Worm (Caenorhabditis elegans): ENCODE data around the gene srj-13.
A peak's percentile ranks its signal among the peaks of the same experiment; 100 is the strongest.

The srj-13 gene

DNA sequence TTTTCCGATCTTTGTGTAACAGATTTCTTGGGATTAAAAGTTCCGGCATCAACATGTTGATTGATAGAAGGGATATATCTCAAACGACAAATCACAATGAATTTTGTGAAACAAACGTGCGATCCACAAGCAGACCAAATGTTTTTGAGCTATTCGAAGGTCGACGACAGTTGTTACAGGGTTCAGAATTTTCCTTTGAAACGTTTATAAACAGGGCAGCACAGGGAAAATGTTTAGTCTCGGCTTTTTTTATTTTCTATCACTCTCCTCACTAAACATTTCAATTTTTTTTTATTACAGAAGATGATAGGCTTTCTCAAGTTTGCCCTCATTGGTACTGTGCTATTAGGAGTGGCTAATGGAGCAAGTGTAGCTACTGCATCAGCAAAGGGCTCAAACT, 37.5 kb upstream of the srj-13 start, which contains the start of gene exc-13:
Gene exc-13, plus strand, starts transcription at position 301 of the 400 bp plus-strand sequence.
- TF ChIP-seq lin-39 (tag; optimal IDR thresholded peaks at IDR 0.05) (no peak), php-3 (GFP tag; IDR thresholded peaks at IDR 0.05) (no peak), gei-8 (GFP tag; optimal IDR thresholded peaks at IDR 0.05) (no peak), daf-16 (GFP tag; optimal IDR thresholded peaks at IDR 0.05) (peak in 1 of 2 experiments; percentile 90), daf-16 (tag; optimal IDR thresholded peaks at IDR 0.05) (no peak), zip-2 (tag; optimal IDR thresholded peaks at IDR 0.05) (no peak), zfp-2 (tag; optimal IDR thresholded peaks at IDR 0.05) (no peak), egl-27 (tag; optimal IDR thresholded peaks at IDR 0.05) (no peak), nhr-76 (tag; optimal IDR thresholded peaks at IDR 0.05) (no peak), hlh-30 (tag; optimal IDR thresholded peaks at IDR 0.05; ENCODE audit: insufficient read depth) (no peak)

DNA sequence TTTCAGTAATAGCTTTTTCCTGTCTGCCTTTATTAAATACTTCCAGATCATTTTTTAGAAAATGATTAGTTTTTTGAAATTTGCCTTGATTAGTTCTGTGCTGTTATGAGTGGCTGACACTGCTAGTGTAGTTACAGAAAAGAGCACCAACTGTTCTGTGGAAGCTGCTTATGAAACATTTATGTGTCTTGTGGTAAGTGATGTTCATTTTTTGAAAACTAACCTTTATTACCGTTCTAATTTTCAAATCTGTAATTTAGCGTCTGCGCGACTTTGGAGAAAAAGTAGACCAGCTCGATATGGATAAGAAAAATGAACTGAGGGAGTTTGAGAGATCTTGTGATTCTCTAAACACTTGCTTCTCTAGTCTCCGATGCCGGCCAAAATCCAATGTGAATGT, 32.9 kb upstream of the srj-13 start, which contains the start of gene srj-14:
Gene srj-14, plus strand, starts transcription at position 131 of the 400 bp plus-strand sequence.
- TF ChIP-seq lir-3 (tag; optimal IDR thresholded peaks at IDR 0.05) (no peak), F49E8.2 (tag; optimal IDR thresholded peaks at IDR 0.05; ENCODE audit: borderline replicate concordance) (no peak), sdz-12 (GFP tag; optimal IDR thresholded peaks at IDR 0.05) (no peak), lim-7 (GFP tag; IDR thresholded peaks at IDR 0.05) (no peak), madf-9 (GFP tag; conservative IDR thresholded peaks at IDR 0.05) (no peak), unc-62 (GFP tag; optimal IDR thresholded peaks at IDR 0.05 in 1 of 2) (peak in 1 of 2 experiments; percentile 93), unc-62 (tag; optimal IDR thresholded peaks at IDR 0.05) (no peak)

DNA sequence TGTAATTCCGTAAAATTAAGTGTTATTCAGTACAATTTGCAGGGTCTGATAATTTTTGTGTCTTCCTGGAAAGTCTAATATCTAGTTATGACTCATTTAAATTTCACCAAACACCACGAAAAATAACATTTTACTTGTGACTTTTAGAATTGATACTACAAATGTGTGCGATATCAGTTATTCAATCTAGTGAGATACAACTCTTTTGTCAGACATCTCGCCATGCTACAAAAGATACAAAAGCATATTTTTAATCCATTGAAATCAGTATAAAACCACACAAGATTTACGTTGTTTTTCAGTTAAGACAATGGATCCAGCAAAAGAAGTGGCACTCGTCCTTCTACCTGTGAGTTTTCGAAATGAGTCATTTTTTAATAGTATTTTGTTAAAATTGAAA, 28.4 kb upstream of the srj-13 start, which contains the start of gene srx-56:
Gene srx-56, plus strand, starts transcription at position 301 of the 400 bp plus-strand sequence.
- peak in 1 of 2 experiments; percentile 20 for TF ChIP-seq unc-62 (GFP tag; optimal IDR thresholded peaks at IDR 0.05 in 1 of 2)
- TF ChIP-seq unc-62 (tag; optimal IDR thresholded peaks at IDR 0.05): no peak
- TF ChIP-seq T26A8.4 (GFP tag; IDR thresholded peaks at IDR 0.05): no peak

DNA sequence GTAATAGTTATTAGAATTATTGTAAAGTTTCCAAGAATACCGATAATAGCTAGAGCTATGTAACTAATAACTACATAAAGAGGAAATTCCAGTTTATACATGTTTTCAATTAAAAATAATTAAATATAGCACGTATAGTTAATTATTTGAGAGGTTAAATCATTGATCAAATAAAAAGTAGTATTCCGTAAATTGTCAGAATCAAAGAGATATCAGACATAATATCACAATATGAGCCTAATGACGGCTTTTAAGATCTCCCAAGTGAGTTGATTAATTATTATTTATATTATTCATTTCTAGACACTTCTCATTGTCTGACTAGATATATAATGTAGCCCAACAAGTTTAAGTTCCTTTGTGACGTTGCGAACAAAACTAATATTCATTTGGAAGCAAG, 23.1 kb upstream of the srj-13 start, which contains the start of gene srsx-24:
Gene srsx-24, minus strand, starts transcription at position 101 of the 400 bp plus-strand sequence.
- no peak for TF ChIP-seq nhr-28 (tag; optimal IDR thresholded peaks at IDR 0.05)
- TF ChIP-seq nhr-41 (GFP tag; IDR thresholded peaks at IDR 0.05): no peak
- no peak for TF ChIP-seq ZK546.5 (tag; optimal IDR thresholded peaks at IDR 0.05)
- no peak for TF ChIP-seq attf-4 (tag; optimal IDR thresholded peaks at IDR 0.05)
- TF ChIP-seq unc-62 (GFP tag; optimal IDR thresholded peaks at IDR 0.05 in 1 of 2): no peak
- no peak for TF ChIP-seq unc-62 (tag; optimal IDR thresholded peaks at IDR 0.05)
- no peak for TF ChIP-seq ceh-32 (tag; optimal IDR thresholded peaks at IDR 0.05; ENCODE audit: poor library complexity)
- no peak for TF ChIP-seq ceh-28 (tag; optimal IDR thresholded peaks at IDR 0.05)
- no peak for TF ChIP-seq zag-1 (tag; optimal IDR thresholded peaks at IDR 0.05)
- TF ChIP-seq pqm-1 (tag; optimal IDR thresholded peaks at IDR 0.05): no peak
- no peak for TF ChIP-seq hlh-30 (tag; optimal IDR thresholded peaks at IDR 0.05; ENCODE audit: insufficient read depth)
- TF ChIP-seq daf-8 (GFP tag; IDR thresholded peaks at IDR 0.05): no peak
- no peak for TF ChIP-seq skn-1 (tag; optimal IDR thresholded peaks at IDR 0.05)
- no peak for TF ChIP-seq aly-2 (tag; optimal IDR thresholded peaks at IDR 0.05)

DNA sequence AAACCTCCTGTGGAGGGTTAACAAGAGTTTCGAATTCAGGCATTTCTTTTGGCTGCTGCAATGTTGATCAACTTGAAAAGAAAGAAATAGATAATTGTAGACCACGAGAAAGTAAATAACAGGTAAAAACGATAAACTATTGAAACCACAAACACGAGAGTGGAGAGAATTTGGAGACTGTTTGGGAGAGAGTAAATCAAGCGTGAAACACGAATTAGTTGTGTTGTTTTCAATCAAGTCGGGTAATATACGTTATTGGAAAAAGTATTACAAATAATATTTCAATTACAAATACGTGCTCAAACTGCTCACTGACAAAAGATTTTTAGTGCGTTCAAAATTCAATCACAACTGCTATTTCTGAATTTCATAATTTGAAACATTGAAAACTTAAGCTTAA, 21.4 kb upstream of the srj-13 start, which contains the start of gene C03G6.17:
Gene C03G6.17, minus strand, starts transcription at position 101 of the 400 bp plus-strand sequence.
- TF ChIP-seq aha-1 (tag): peak; percentile 22
- TF ChIP-seq Y75B8A.6 (GFP tag; IDR thresholded peaks at IDR 0.05): no peak
- TF ChIP-seq zag-1 (tag; optimal IDR thresholded peaks at IDR 0.05): no peak

DNA sequence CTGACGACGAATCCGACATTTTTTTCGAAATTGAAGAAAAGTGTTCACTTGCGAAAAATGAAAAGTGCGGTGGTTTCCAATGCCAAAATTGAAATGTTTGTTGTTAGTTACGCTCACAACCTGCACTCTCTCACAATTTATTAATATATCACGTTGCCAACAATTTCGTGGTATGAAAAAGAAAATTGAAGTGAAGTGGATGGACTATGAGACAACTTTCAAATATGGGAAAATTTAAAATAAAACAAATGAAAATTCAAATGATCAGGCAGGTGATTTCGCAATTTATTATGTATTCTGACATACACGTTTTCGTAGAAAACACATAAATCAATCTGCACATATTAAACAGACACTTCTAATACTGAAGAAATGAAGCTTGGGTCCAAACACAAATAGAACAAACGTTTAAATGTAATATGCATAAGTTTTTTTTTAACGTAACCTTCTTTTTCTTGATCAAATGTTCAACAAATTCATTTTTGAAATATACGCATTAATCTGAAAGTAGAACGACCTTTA, 16.3 kb upstream of the srj-13 start, which contains the start of gene srp-6:
Gene srp-6, minus strand, starts transcription at position 51 of the 522 bp plus-strand sequence.
- no peak for TF ChIP-seq Y48G9A.11 (GFP tag; IDR thresholded peaks at IDR 0.05)
- no peak for TF ChIP-seq unc-39 (tag; optimal IDR thresholded peaks at IDR 0.05)
- peak; percentile 10 for TF ChIP-seq dve-1 (tag; optimal IDR thresholded peaks at IDR 0.05; ENCODE audit: insufficient read depth)
- TF ChIP-seq daf-19 (GFP tag; conservative IDR thresholded peaks at IDR 0.05): no peak
- TF ChIP-seq ceh-62 (tag; optimal IDR thresholded peaks at IDR 0.05): no peak
- peak in 1 of 2 experiments; percentile 66 for TF ChIP-seq unc-62 (GFP tag; optimal IDR thresholded peaks at IDR 0.05 in 1 of 2)
- TF ChIP-seq unc-62 (tag; optimal IDR thresholded peaks at IDR 0.05): no peak
- peak; percentile 9 for TF ChIP-seq nhr-11 (tag; optimal IDR thresholded peaks at IDR 0.05)

Measured in whole organism, L4 larva.